Worm (Caenorhabditis elegans) whole organism, L1 larva: ENCODE measurements around the gene fbxb-87.

Experiments
- fkh-4 ChIP-seq: sonication (generic microtip); optimal IDR thresholded peaks from 2 replicates; lab custom pipeline; 2016; ENCODE audit warnings: missing compliant biosample characterization, missing genetic modification characterization, borderline replicate concordance
- irx-1 ChIP-seq: sonication (generic microtip); optimal IDR thresholded peaks from 2 replicates; lab custom pipeline; 2016; ENCODE audit warnings: missing genetic modification characterization, missing compliant biosample characterization
- nhr-237 ChIP-seq: fragments of 150-350 bp; optimal IDR thresholded peaks from 2 replicates; lab custom pipeline; 2014; ENCODE audit warnings: missing biosample characterization, missing genetic modification characterization
- unc-86 ChIP-seq: sonication (generic microtip); optimal IDR thresholded peaks from 2 replicates; lab custom pipeline; 2016; ENCODE audit warnings: missing genetic modification characterization, missing compliant biosample characterization

ce11 chrIII:10908543-10908942 lies 14.2 kb downstream of the fbxb-87 start:
- TF ChIP-seq nhr-237 (tag; lab: Kevin White, UChicago) (no peak), irx-1 (tag; lab: Kevin White, UChicago) (no peak), unc-86 (tag; lab: Kevin White, UChicago) (no peak), fkh-4 (tag; lab: Kevin White, UChicago) (no peak)
